Worm (Caenorhabditis elegans) whole organism, L4/young adult: Measurements from ENCODE around the gene srh-154.
"Not testable (repeated sequence)": the region's sequence is repeated elsewhere in the genome, so short reads cannot be mapped to it uniquely, and the experiment has no call there.

Experiments used
- W03F9.2 ChIP-seq: fragments of 150-350 bp; optimal IDR thresholded peaks from 2 replicates; lab custom pipeline; 2014; ENCODE audit warnings: missing biosample characterization, missing genetic modification characterization
- dao-5 ChIP-seq: sonication (generic microtip); optimal IDR thresholded peaks from 2 replicates; lab custom pipeline; 2016; ENCODE audit warnings: missing genotype, missing genetic modification characterization, moderate library complexity, missing compliant biosample characterization
- him-1 ChIP-seq: sonication (generic microtip); optimal IDR thresholded peaks from 2 replicates; lab custom pipeline; 2016; ENCODE audit warnings: missing genotype, missing genetic modification reagents, missing genetic modification characterization, missing compliant biosample characterization

DNA sequence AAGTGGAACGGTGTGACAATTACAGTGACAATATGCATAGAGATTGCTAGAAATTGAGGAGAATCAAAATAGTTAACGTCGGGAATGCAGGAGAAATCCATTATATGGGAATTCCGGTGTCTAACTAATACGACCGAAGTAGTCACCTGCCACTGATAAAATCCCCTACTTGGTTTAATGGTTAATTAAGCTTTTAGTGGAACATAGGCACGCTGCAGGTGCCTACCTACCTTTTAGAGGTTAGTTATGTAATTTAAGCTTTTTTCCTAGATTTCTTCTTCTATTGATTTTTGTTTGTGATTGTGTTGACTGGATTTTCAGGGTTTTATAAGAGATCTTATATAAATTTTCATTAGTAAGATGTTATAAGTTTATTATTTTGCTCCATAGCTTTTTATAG is 16.7 kb downstream of the srh-154 start, which contains the start of gene srh-203:
- not testable (repeated sequence) for TF ChIP-seq W03F9.2, him-1, dao-5 (tag; lab: Kevin White, UChicago)
